Worm (Caenorhabditis elegans): Measurements from ENCODE around the gene T16H12.13.

The T16H12.13 gene

ce11 chrIII:10132495-10133450 is 47.6 kb downstream of the T16H12.13 start (continued):
- peak; percentile 37 for TF ChIP-seq mes-2 (tag; optimal IDR thresholded peaks at IDR 0.05; ENCODE audit: poor library complexity, severe bottlenecking)
- TF ChIP-seq daf-16 (GFP tag; optimal IDR thresholded peaks at IDR 0.05): no peak
- TF ChIP-seq daf-16 (tag; optimal IDR thresholded peaks at IDR 0.05): peak; percentile 65
- TF ChIP-seq lsy-2 (tag; optimal IDR thresholded peaks at IDR 0.05): peak in 1 of 2 experiments; percentile 47
- TF ChIP-seq mxl-2 (GFP tag; conservative IDR thresholded peaks at IDR 0.05): no peak
- peak in 1 of 2 experiments; percentile 68 for TF ChIP-seq unc-62 (GFP tag; optimal IDR thresholded peaks at IDR 0.05 in 1 of 2)
- no peak for TF ChIP-seq unc-62 (tag; optimal IDR thresholded peaks at IDR 0.05)
- TF ChIP-seq zfp-2 (tag; optimal IDR thresholded peaks at IDR 0.05): no peak
- TF ChIP-seq duxl-1 (tag; optimal IDR thresholded peaks at IDR 0.05; ENCODE audit: poor library complexity): no peak
- TF ChIP-seq nhr-6 (tag; optimal IDR thresholded peaks at IDR 0.05): peak; percentile 20
- no peak for TF ChIP-seq fkh-10 (GFP tag; optimal IDR thresholded peaks at IDR 0.05)
- no peak for TF ChIP-seq D1046.2 (GFP tag; IDR thresholded peaks at IDR 0.05)
- TF ChIP-seq fos-1 (tag; optimal IDR thresholded peaks at IDR 0.05): no peak
- TF ChIP-seq attf-4 (tag; optimal IDR thresholded peaks at IDR 0.05): no peak
- no peak for TF ChIP-seq egl-27 (tag; optimal IDR thresholded peaks at IDR 0.05)
- no peak for TF ChIP-seq egl-43 (GFP tag; IDR thresholded peaks at IDR 0.05)
- peak; percentile 73 for TF ChIP-seq hlh-11 (tag; optimal IDR thresholded peaks at IDR 0.05)
- no peak for TF ChIP-seq Y105C5A.15 (GFP tag; IDR thresholded peaks at IDR 0.05)
- TF ChIP-seq nhr-41 (GFP tag; IDR thresholded peaks at IDR 0.05): no peak
- TF ChIP-seq pha-4 (GFP tag; IDR thresholded peaks at IDR 0.05): peak; percentile 72
- TF ChIP-seq pha-4 (tag; optimal IDR thresholded peaks at IDR 0.05): no peak
- TF ChIP-seq pqm-1 (tag; optimal IDR thresholded peaks at IDR 0.05): peak; percentile 75
- TF ChIP-seq mxl-3 (GFP tag; optimal IDR thresholded peaks at IDR 0.05): peak; percentile 16
- no peak for TF ChIP-seq daf-8 (GFP tag; IDR thresholded peaks at IDR 0.05)
- no peak for TF ChIP-seq vab-7 (GFP tag; IDR thresholded peaks at IDR 0.05)
- TF ChIP-seq zfp-3 (GFP tag; conservative IDR thresholded peaks at IDR 0.05): no peak
- TF ChIP-seq Y48G9A.11 (GFP tag; IDR thresholded peaks at IDR 0.05): no peak
- no peak for TF ChIP-seq rbr-2 (tag; optimal IDR thresholded peaks at IDR 0.05)
- TF ChIP-seq F26F4.8 (GFP tag; conservative IDR thresholded peaks at IDR 0.05): no peak
- peak in 1 of 2 experiments; percentile 29 for TF ChIP-seq mdl-1 (tag; optimal IDR thresholded peaks at IDR 0.05)
- no peak for TF ChIP-seq R02D3.7 (tag; optimal IDR thresholded peaks at IDR 0.05)
- peak; percentile 17 for TF ChIP-seq jun-1 (tag; optimal IDR thresholded peaks at IDR 0.05)
- TF ChIP-seq Y75B8A.6 (GFP tag; IDR thresholded peaks at IDR 0.05): no peak
- TF ChIP-seq set-16 (GFP tag; IDR thresholded peaks at IDR 0.05): peak; percentile 79; the same call in 1 of the 2 replicates
- TF ChIP-seq F37D6.2 (tag; optimal IDR thresholded peaks at IDR 0.05): no peak
- TF ChIP-seq lin-1 (GFP tag; IDR thresholded peaks at IDR 0.05): no peak
- peak; percentile 14 for TF ChIP-seq nhr-77 (tag; optimal IDR thresholded peaks at IDR 0.05)

ce11 chrIII:10134517-10134916 is 49.3 kb downstream of the T16H12.13 start:
- TF ChIP-seq nhr-10 (tag; optimal IDR thresholded peaks at IDR 0.05): no peak
- TF ChIP-seq pqm-1 (tag; optimal IDR thresholded peaks at IDR 0.05): peak; percentile 43
- peak; percentile 68 for TF ChIP-seq nhr-6 (tag; optimal IDR thresholded peaks at IDR 0.05)
- no peak for TF ChIP-seq hif-1 (tag; optimal IDR thresholded peaks at IDR 0.05)
- no peak for TF ChIP-seq Y48G9A.11 (GFP tag; IDR thresholded peaks at IDR 0.05)
- peak; percentile 52 for TF ChIP-seq dve-1 (tag; optimal IDR thresholded peaks at IDR 0.05; ENCODE audit: insufficient read depth)
- TF ChIP-seq hlh-11 (tag; optimal IDR thresholded peaks at IDR 0.05): peak; percentile 52
- TF ChIP-seq daf-16 (GFP tag; optimal IDR thresholded peaks at IDR 0.05): no peak
- TF ChIP-seq daf-16 (tag; optimal IDR thresholded peaks at IDR 0.05): peak; percentile 55
- TF ChIP-seq nhr-28 (tag; optimal IDR thresholded peaks at IDR 0.05): peak; percentile 9
- TF ChIP-seq unc-62 (GFP tag; optimal IDR thresholded peaks at IDR 0.05 in 1 of 2): peak in 1 of 2 experiments; percentile 3
- TF ChIP-seq unc-62 (tag; optimal IDR thresholded peaks at IDR 0.05): no peak
- TF ChIP-seq ceh-32 (tag; optimal IDR thresholded peaks at IDR 0.05; ENCODE audit: poor library complexity): no peak
